Worm (Caenorhabditis elegans) whole organism, early embryonic: Measurements from ENCODE around the gene F09A5.3.
A peak's percentile ranks its signal among the peaks of the same experiment; 100 is the strongest.

Experiments used
- B0310.2 ChIP-seq: sonication (generic microtip); optimal IDR thresholded peaks from 2 replicates; lab custom pipeline; 2016; ENCODE audit warnings: mild to moderate bottlenecking, missing genetic modification characterization, missing compliant biosample characterization
- F13C5.2 ChIP-seq: sonication (generic microtip); optimal IDR thresholded peaks from 2 replicates; lab custom pipeline; 2017; ENCODE audit warnings: mild to moderate bottlenecking, missing genetic modification characterization, inconsistent platforms, missing compliant biosample characterization
- aly-1 ChIP-seq: sonication (generic microtip); optimal IDR thresholded peaks from 2 replicates; lab custom pipeline; 2016; ENCODE audit warnings: missing genetic modification characterization, missing compliant biosample characterization
- ama-1 ChIP-seq: fragments of 150-350 bp; optimal IDR thresholded peaks from 2 replicates; lab custom pipeline; 2014
- ceh-13 ChIP-seq: fragments of 200-800 bp; sonication (Bioruptor generic); optimal IDR thresholded peaks from 2 replicates; lab custom pipeline; 2018; ENCODE audit warnings: mild to moderate bottlenecking, missing genetic modification characterization, missing compliant biosample characterization
- ceh-36 ChIP-seq: sonication (generic microtip); optimal IDR thresholded peaks from 2 replicates; lab custom pipeline; 2016; ENCODE audit warnings: missing genetic modification characterization, inconsistent platforms, missing compliant biosample characterization
- ets-7 ChIP-seq: sonication (generic microtip); optimal IDR thresholded peaks from 2 replicates; lab custom pipeline; 2016; ENCODE audit warnings: missing genotype, missing genetic modification characterization, missing compliant biosample characterization
- flt-1 ChIP-seq: fragments of 200-800 bp; sonication (Bioruptor generic); IDR thresholded peaks from 2 replicates; pipeline ENCODE4 v1.3.6; 2022; ENCODE audit warnings: missing genetic modification characterization, missing compliant biosample characterization
- hmbx-1 ChIP-seq: sonication (generic microtip); optimal IDR thresholded peaks from 2 replicates; lab custom pipeline; 2016; ENCODE audit warnings: mild to moderate bottlenecking, missing genetic modification characterization, missing compliant biosample characterization
- hmg-4 ChIP-seq: fragments of 200-800 bp; sonication (Bioruptor generic); optimal IDR thresholded peaks from 2 replicates; lab custom pipeline; 2018; ENCODE audit warnings: mild to moderate bottlenecking, missing genetic modification characterization, missing compliant biosample characterization
- hnd-1 ChIP-seq: sonication (generic microtip); optimal IDR thresholded peaks from 2 replicates; lab custom pipeline; 2016; ENCODE audit warnings: missing genetic modification characterization, missing compliant biosample characterization
- pes-1 ChIP-seq: fragments of 200-800 bp; sonication (Bioruptor generic); IDR thresholded peaks from 2 replicates; pipeline ENCODE4 v1.3.6; 2022; ENCODE audit warnings: missing genetic modification reagents, missing genetic modification characterization, missing compliant biosample characterization
- scrt-1 ChIP-seq: fragments of 200-800 bp; sonication (Bioruptor generic); IDR thresholded peaks from 2 replicates; pipeline ENCODE4 v1.3.6; 2022; ENCODE audit warnings: missing genetic modification characterization, missing compliant biosample characterization
- sea-1 ChIP-seq: fragments of 200-800 bp; sonication (Bioruptor generic); conservative IDR thresholded peaks from 2 replicates; pipeline ENCODE4 v1.3.6; 2022; ENCODE audit warnings: missing genetic modification characterization, missing compliant biosample characterization
- tbx-11 ChIP-seq: fragments of 200-800 bp; sonication (Bioruptor generic); IDR thresholded peaks from 2 replicates; pipeline ENCODE4 v1.3.6; 2022; ENCODE audit warnings: missing genetic modification characterization, missing compliant biosample characterization
- tbx-37 ChIP-seq: fragments of 200-800 bp; sonication (Bioruptor generic); conservative IDR thresholded peaks from 2 replicates; pipeline ENCODE4 v1.3.6; 2022; ENCODE audit warnings: missing genetic modification reagents, missing genetic modification characterization, missing compliant biosample characterization
- tra-4 ChIP-seq: sonication (generic microtip); optimal IDR thresholded peaks from 2 replicates; lab custom pipeline; 2017; ENCODE audit warnings: missing genetic modification characterization, missing compliant biosample characterization

The F09A5.3 gene

DNA sequence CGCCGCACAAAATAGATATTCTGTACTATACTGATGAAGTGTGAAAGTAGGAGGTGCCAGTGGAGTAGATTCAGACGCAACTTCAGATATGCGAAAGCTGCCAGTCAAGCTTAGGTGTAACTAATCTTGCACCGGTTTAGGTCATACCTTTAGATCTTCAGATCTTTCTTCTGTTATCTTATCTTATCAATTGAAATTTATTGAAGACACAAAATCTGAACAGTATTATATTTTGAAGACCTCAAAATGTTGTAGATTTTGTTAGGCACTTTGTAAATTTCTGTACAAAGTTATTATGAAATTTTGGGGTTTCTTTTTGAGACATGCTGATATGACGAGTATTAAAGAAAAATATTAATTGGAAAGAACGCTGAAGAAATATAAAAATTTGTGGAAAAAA lies 28.7 kb upstream of the F09A5.3 start:
- no peak for TF ChIP-seq tbx-11 (GFP tag; lab: Robert Waterston, UW)
- no peak for TF ChIP-seq flt-1
- TF ChIP-seq B0310.2: no peak

- TF ChIP-seq scrt-1 (GFP tag; lab: Robert Waterston, UW) (no peak), tbx-11 (GFP tag; lab: Robert Waterston, UW) (no peak), tra-4 (tag; lab: Kevin White, UChicago) (no peak), tbx-37 (no peak), ets-7 (tag; lab: Kevin White, UChicago) (no peak), ama-1 (lab: Kevin White, UChicago) (no peak), ceh-13 (no peak), flt-1 (no peak), hmg-4 (GFP tag; lab: Kevin White, UChicago) (no peak), sea-1 (GFP tag; lab: Robert Waterston, UW) (no peak), F13C5.2 (tag; lab: Kevin White, UChicago) (no peak)
Measured at ce11 chrX:13113457-13113856, 27.9 kb upstream of the F09A5.3 start, which contains the start of gene F17H10.2. Gene F17H10.2 (plus strand): TSS chrX:13113772.

ce11 chrX:13115694-13116093 lies 25.7 kb upstream of the F09A5.3 start:
- no peak for TF ChIP-seq hmbx-1 (tag; lab: Kevin White, UChicago)
- no peak for TF ChIP-seq ceh-36 (tag; lab: Kevin White, UChicago)
- TF ChIP-seq tra-4 (tag; lab: Kevin White, UChicago): no peak
- no peak for TF ChIP-seq hnd-1 (tag; lab: Kevin White, UChicago)
- no peak for TF ChIP-seq ceh-13
- no peak for TF ChIP-seq F13C5.2 (tag; lab: Kevin White, UChicago)
- TF ChIP-seq hmg-4 (GFP tag; lab: Kevin White, UChicago): no peak
- no peak for TF ChIP-seq ama-1 (lab: Kevin White, UChicago)
- TF ChIP-seq tbx-37: no peak
- no peak for TF ChIP-seq aly-1
- no peak for TF ChIP-seq tbx-11 (GFP tag; lab: Robert Waterston, UW)
- TF ChIP-seq flt-1: no peak
- TF ChIP-seq B0310.2: no peak
- no peak for TF ChIP-seq sea-1 (GFP tag; lab: Robert Waterston, UW)
- TF ChIP-seq pes-1 (GFP tag; lab: Robert Waterston, UW): no peak
- TF ChIP-seq scrt-1 (GFP tag; lab: Robert Waterston, UW): no peak
- no peak for TF ChIP-seq ets-7 (tag; lab: Kevin White, UChicago)

ce11 chrX:13116380-13116779 lies 25.0 kb upstream of the F09A5.3 start:
- no peak for TF ChIP-seq hnd-1 (tag; lab: Kevin White, UChicago)
- no peak for TF ChIP-seq ets-7 (tag; lab: Kevin White, UChicago)
- no peak for TF ChIP-seq ama-1 (lab: Kevin White, UChicago)
- no peak for TF ChIP-seq F13C5.2 (tag; lab: Kevin White, UChicago)
- TF ChIP-seq tbx-11 (GFP tag; lab: Robert Waterston, UW): no peak
- TF ChIP-seq tbx-37: no peak
- TF ChIP-seq B0310.2: no peak
- no peak for TF ChIP-seq scrt-1 (GFP tag; lab: Robert Waterston, UW)
- TF ChIP-seq ceh-13: no peak

ce11 chrX:13119900-13120299 lies 21.5 kb upstream of the F09A5.3 start:
- TF ChIP-seq ceh-36 (tag; lab: Kevin White, UChicago): no peak
- no peak for TF ChIP-seq ama-1 (lab: Kevin White, UChicago)
- no peak for TF ChIP-seq tbx-11 (GFP tag; lab: Robert Waterston, UW)
- no peak for TF ChIP-seq ceh-13
- TF ChIP-seq tra-4 (tag; lab: Kevin White, UChicago): no peak
- TF ChIP-seq hnd-1 (tag; lab: Kevin White, UChicago): no peak
- no peak for TF ChIP-seq aly-1
- TF ChIP-seq hmbx-1 (tag; lab: Kevin White, UChicago): no peak
- TF ChIP-seq pes-1 (GFP tag; lab: Robert Waterston, UW): no peak
- TF ChIP-seq hmg-4 (GFP tag; lab: Kevin White, UChicago): no peak
- no peak for TF ChIP-seq tbx-37
- TF ChIP-seq F13C5.2 (tag; lab: Kevin White, UChicago): no peak
- no peak for TF ChIP-seq B0310.2
- TF ChIP-seq scrt-1 (GFP tag; lab: Robert Waterston, UW): no peak
- TF ChIP-seq flt-1: no peak
- no peak for TF ChIP-seq ets-7 (tag; lab: Kevin White, UChicago)
- TF ChIP-seq sea-1 (GFP tag; lab: Robert Waterston, UW): no peak

- TF ChIP-seq hmbx-1 (tag; lab: Kevin White, UChicago) (peak; percentile 86), tra-4 (tag; lab: Kevin White, UChicago) (peak; percentile 89), tbx-11 (GFP tag; lab: Robert Waterston, UW) (peak; percentile 98), hmg-4 (GFP tag; lab: Kevin White, UChicago) (peak; percentile 99), pes-1 (GFP tag; lab: Robert Waterston, UW) (peak; percentile 98), ceh-13 (peak; percentile 97), aly-1 (peak; percentile 96), B0310.2 (peak; percentile 93), sea-1 (GFP tag; lab: Robert Waterston, UW) (peak; percentile 98), flt-1 (peak; percentile 99), ets-7 (tag; lab: Kevin White, UChicago) (peak; percentile 92), F13C5.2 (tag; lab: Kevin White, UChicago) (peak; percentile 93), ama-1 (lab: Kevin White, UChicago) (no peak), hnd-1 (tag; lab: Kevin White, UChicago) (peak; percentile 74), ceh-36 (tag; lab: Kevin White, UChicago) (peak; percentile 96), tbx-37 (peak; percentile 95), scrt-1 (GFP tag; lab: Robert Waterston, UW) (peak; percentile 98)
Measured at ce11 chrX:13121104-13121503, 20.3 kb upstream of the F09A5.3 start.

DNA sequence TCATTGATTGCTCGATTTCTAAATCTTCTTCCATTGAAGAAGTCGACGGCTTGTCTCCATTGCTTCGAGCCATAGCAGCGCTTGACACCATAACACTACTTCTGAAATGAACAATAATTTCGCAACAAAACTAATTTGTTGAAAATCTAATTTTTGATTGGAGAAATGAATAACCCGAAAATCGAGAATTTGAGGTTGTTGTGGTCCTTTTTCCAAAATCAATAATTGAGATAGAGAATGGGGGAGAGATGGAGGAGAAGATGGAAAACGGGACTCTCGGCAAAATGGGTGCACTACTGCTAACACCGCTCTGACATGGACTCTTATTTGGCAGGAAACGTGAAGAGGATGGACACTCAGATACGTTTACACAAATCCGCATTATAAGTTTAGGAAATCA lies 19.2 kb upstream of the F09A5.3 start, which contains the start of gene snx-17:
TSS of gene snx-17 (minus strand) at position 101 of the 400 bp plus-strand sequence.
- TF ChIP-seq F13C5.2 (tag; lab: Kevin White, UChicago): no peak
- TF ChIP-seq tbx-11 (GFP tag; lab: Robert Waterston, UW): no peak
- TF ChIP-seq ets-7 (tag; lab: Kevin White, UChicago): no peak
- no peak for TF ChIP-seq B0310.2
- TF ChIP-seq ceh-36 (tag; lab: Kevin White, UChicago): no peak
- TF ChIP-seq aly-1: no peak
- TF ChIP-seq tbx-37: no peak
- no peak for TF ChIP-seq flt-1
- no peak for TF ChIP-seq hmg-4 (GFP tag; lab: Kevin White, UChicago)
- TF ChIP-seq hmbx-1 (tag; lab: Kevin White, UChicago): no peak
- TF ChIP-seq scrt-1 (GFP tag; lab: Robert Waterston, UW): no peak
